Worm (Caenorhabditis elegans) whole organism, young adult: ENCODE measurements around the gene rab-3.

Experiments used
- B0336.3 ChIP-seq: fragments of 200-800 bp; sonication (Bioruptor generic); IDR thresholded peaks from 2 replicates; pipeline ENCODE4 v1.3.6; 2022; ENCODE audit warnings: missing genetic modification characterization, missing compliant biosample characterization
- C06A6.2 ChIP-seq: fragments of 200-800 bp; sonication (Bioruptor generic); conservative IDR thresholded peaks from 2 replicates; pipeline ENCODE4 v1.3.6; 2022; ENCODE audit warnings: missing genetic modification characterization, missing compliant biosample characterization
- C17E4.6 ChIP-seq: fragments of 200-800 bp; sonication (Bioruptor generic); IDR thresholded peaks from 2 replicates; pipeline ENCODE4 v1.3.6; 2022; ENCODE audit warnings: missing genetic modification reagents, missing genetic modification characterization, missing compliant biosample characterization
- F33H1.4 ChIP-seq: fragments of 200-800 bp; sonication (Bioruptor generic); IDR thresholded peaks from 2 replicates; pipeline ENCODE4 v1.3.6; 2022; ENCODE audit warnings: missing genetic modification reagents, missing genetic modification characterization, missing compliant biosample characterization
- F37B4.10 ChIP-seq: fragments of 200-800 bp; sonication (Bioruptor generic); IDR thresholded peaks from 2 replicates; pipeline ENCODE4 v1.3.6; 2022; ENCODE audit warnings: missing genetic modification characterization, missing compliant biosample characterization
- F39B2.1 ChIP-seq: fragments of 200-800 bp; sonication (Bioruptor generic); IDR thresholded peaks from 2 replicates; pipeline ENCODE4 v1.3.6; 2022; ENCODE audit warnings: missing genetic modification reagents, missing genetic modification characterization, missing compliant biosample characterization
- F49E8.2 ChIP-seq: sonication (generic microtip); optimal IDR thresholded peaks from 3 replicates; lab custom pipeline; 2017; ENCODE audit warnings: missing genetic modification characterization, mild to moderate bottlenecking, missing compliant biosample characterization, antibody characterized with exemption, moderate library complexity; ENCODE audit not compliant: insufficient read depth
- F57A8.1 ChIP-seq: fragments of 200-800 bp; sonication (Bioruptor generic); optimal IDR thresholded peaks from 2 replicates; lab custom pipeline; 2018; ENCODE audit warnings: mild to moderate bottlenecking, missing genetic modification characterization, moderate library complexity, missing compliant biosample characterization
- K11D2.4 ChIP-seq: fragments of 200-800 bp; sonication (Bioruptor generic); IDR thresholded peaks from 2 replicates; pipeline ENCODE4 v1.3.6; 2022; ENCODE audit warnings: missing genetic modification reagents, missing genetic modification characterization, missing compliant biosample characterization
- K12H6.12 ChIP-seq: fragments of 200-800 bp; sonication (Bioruptor generic); optimal IDR thresholded peaks from 2 replicates; lab custom pipeline; 2018; ENCODE audit warnings: mild to moderate bottlenecking, missing genetic modification characterization, missing compliant biosample characterization
- Y53F4B.3 ChIP-seq: fragments of 200-800 bp; sonication (Bioruptor generic); IDR thresholded peaks from 2 replicates; pipeline ENCODE4 v1.3.6; 2022; ENCODE audit warnings: missing genetic modification reagents, missing genetic modification characterization, missing compliant biosample characterization
- Y53G8AR.9 ChIP-seq: fragments of 200-800 bp; sonication (Bioruptor generic); conservative IDR thresholded peaks from 2 replicates; pipeline ENCODE4 v1.3.6; 2022; ENCODE audit warnings: missing genetic modification reagents, missing genetic modification characterization, missing compliant biosample characterization
- Y56A3A.18 ChIP-seq: fragments of 200-800 bp; sonication (Bioruptor generic); IDR thresholded peaks from 2 replicates; pipeline ENCODE4 v1.3.6; 2022; ENCODE audit warnings: missing genetic modification reagents, missing genetic modification characterization, missing compliant biosample characterization
- Y67H2A.10 ChIP-seq: fragments of 200-800 bp; sonication (Bioruptor generic); conservative IDR thresholded peaks from 2 replicates; pipeline ENCODE4 v1.3.6; 2022; ENCODE audit warnings: missing genetic modification reagents, missing genetic modification characterization, missing compliant biosample characterization
- ZK185.1 ChIP-seq: sonication (generic microtip); optimal IDR thresholded peaks from 2 replicates; lab custom pipeline; 2016; ENCODE audit warnings: mild to moderate bottlenecking, missing genetic modification characterization, missing compliant biosample characterization; ENCODE audit not compliant: poor library complexity, severe bottlenecking
- aptf-2 ChIP-seq: fragments of 200-800 bp; sonication (Bioruptor generic); conservative IDR thresholded peaks from 2 replicates; pipeline ENCODE4 v1.3.6; 2022; ENCODE audit warnings: missing genetic modification reagents, missing genetic modification characterization, missing compliant biosample characterization
- atf-7 ChIP-seq: sonication (generic microtip); optimal IDR thresholded peaks from 2 replicates; lab custom pipeline; 2017; ENCODE audit warnings: mild to moderate bottlenecking, missing genetic modification characterization, missing compliant biosample characterization
- attf-6 ChIP-seq: fragments of 200-800 bp; sonication (Bioruptor generic); IDR thresholded peaks from 2 replicates; pipeline ENCODE4 v1.3.6; 2022; ENCODE audit warnings: missing genetic modification reagents, missing genetic modification characterization, missing compliant biosample characterization
- ceh-27 ChIP-seq: fragments of 200-800 bp; sonication (Bioruptor generic); optimal IDR thresholded peaks from 2 replicates; lab custom pipeline; 2018; ENCODE audit warnings: mild to moderate bottlenecking, missing genetic modification characterization, moderate library complexity, missing compliant biosample characterization
- dpff-1 ChIP-seq: sonication (generic microtip); optimal IDR thresholded peaks from 2 replicates; lab custom pipeline; 2017; ENCODE audit warnings: mild to moderate bottlenecking, missing genetic modification characterization, missing compliant biosample characterization
- egl-44 ChIP-seq: fragments of 200-800 bp; sonication (Bioruptor generic); IDR thresholded peaks from 2 replicates; pipeline ENCODE4 v1.3.6; 2022; ENCODE audit warnings: missing genetic modification reagents, missing genetic modification characterization, missing compliant biosample characterization
- ekl-4 ChIP-seq: fragments of 200-800 bp; sonication (Bioruptor generic); IDR thresholded peaks from 2 replicates; pipeline ENCODE4 v1.3.6; 2022; ENCODE audit warnings: missing genetic modification reagents, missing genetic modification characterization, missing compliant biosample characterization
- ets-4 ChIP-seq: fragments of 200-800 bp; sonication (Bioruptor generic); optimal IDR thresholded peaks from 2 replicates; lab custom pipeline; 2018; ENCODE audit warnings: mild to moderate bottlenecking, missing genetic modification characterization, missing compliant biosample characterization
- hmg-1.2 ChIP-seq: fragments of 200-800 bp; sonication (Bioruptor generic); IDR thresholded peaks from 2 replicates; pipeline ENCODE4 v1.3.6; 2022; ENCODE audit warnings: missing genetic modification reagents, missing genetic modification characterization, missing compliant biosample characterization
- hmg-20 ChIP-seq: fragments of 200-800 bp; sonication (Bioruptor generic); IDR thresholded peaks from 2 replicates; pipeline ENCODE4 v1.3.6; 2022; ENCODE audit warnings: missing genetic modification reagents, missing genetic modification characterization, missing compliant biosample characterization
- lin-35 ChIP-seq, 3 experiments: fragments of 150-350 bp in 2 of 3; sonication (generic microtip) in 1 of 3; optimal IDR thresholded peaks; 2 replicates each; lab custom pipeline; 2014 to 2018; ENCODE audit warnings: missing biosample characterization in 3 of 3, missing genetic modification characterization in 3 of 3, missing genetic modification reagents in 3 of 3
- lir-1 ChIP-seq: fragments of 200-800 bp; sonication (Bioruptor generic); conservative IDR thresholded peaks from 2 replicates; pipeline ENCODE4 v1.3.6; 2022; ENCODE audit warnings: missing genetic modification reagents, missing genetic modification characterization, missing compliant biosample characterization
- lsl-1 ChIP-seq: fragments of 200-800 bp; sonication (Bioruptor generic); optimal IDR thresholded peaks from 2 replicates; lab custom pipeline; 2018; ENCODE audit warnings: mild to moderate bottlenecking, missing genetic modification characterization, moderate library complexity, missing compliant biosample characterization
- madf-3 ChIP-seq: fragments of 200-800 bp; sonication (Bioruptor generic); IDR thresholded peaks from 2 replicates; pipeline ENCODE4 v1.3.6; 2022; ENCODE audit warnings: missing genetic modification reagents, missing genetic modification characterization, missing compliant biosample characterization
- madf-8 ChIP-seq: fragments of 200-800 bp; sonication (Bioruptor generic); conservative IDR thresholded peaks from 2 replicates; pipeline ENCODE4 v1.3.6; 2022; ENCODE audit warnings: missing genetic modification reagents, missing genetic modification characterization, missing compliant biosample characterization
- mel-28 ChIP-seq: sonication (generic microtip); optimal IDR thresholded peaks from 2 replicates; lab custom pipeline; 2016; ENCODE audit warnings: borderline replicate concordance, mild to moderate bottlenecking, missing genetic modification characterization, missing compliant biosample characterization
- mes-4 ChIP-seq: sonication (generic microtip); optimal IDR thresholded peaks from 2 replicates; lab custom pipeline; 2016; ENCODE audit warnings: missing genotype, missing genetic modification characterization, missing compliant biosample characterization
- mxl-1 ChIP-seq: sonication (generic microtip); optimal IDR thresholded peaks from 2 replicates; lab custom pipeline; 2016; ENCODE audit warnings: missing genetic modification characterization, missing compliant biosample characterization
- nfya-2 ChIP-seq: fragments of 200-800 bp; sonication (Bioruptor generic); IDR thresholded peaks from 2 replicates; pipeline ENCODE4 v1.3.6; 2022; ENCODE audit warnings: missing genetic modification reagents, missing genetic modification characterization, missing compliant biosample characterization
- nfyb-1 ChIP-seq: fragments of 200-800 bp; sonication (Bioruptor generic); IDR thresholded peaks from 2 replicates; pipeline ENCODE4 v1.3.6; 2022; ENCODE audit warnings: missing genetic modification reagents, missing genetic modification characterization, missing compliant biosample characterization
- nhr-27 ChIP-seq: fragments of 200-800 bp; sonication (Bioruptor generic); optimal IDR thresholded peaks from 2 replicates; lab custom pipeline; 2018; ENCODE audit warnings: mild to moderate bottlenecking, missing genetic modification characterization, moderate library complexity, missing compliant biosample characterization
- nhr-80 ChIP-seq: sonication (generic microtip); optimal IDR thresholded peaks from 2 replicates; lab custom pipeline; 2016; ENCODE audit warnings: missing genetic modification characterization, missing compliant biosample characterization
- pha-4 ChIP-seq: fragments of 150-350 bp; sonication (generic microtip); optimal IDR thresholded peaks from 2 replicates; lab custom pipeline; 2014; ENCODE audit warnings: missing biosample characterization, missing genetic modification reagents, missing genetic modification characterization
- rcor-1 ChIP-seq: fragments of 200-800 bp; sonication (Bioruptor generic); IDR thresholded peaks from 2 replicates; pipeline ENCODE4 v1.3.6; 2022; ENCODE audit warnings: missing genetic modification reagents, missing genetic modification characterization, missing compliant biosample characterization
- repo-1 ChIP-seq: sonication (generic microtip); optimal IDR thresholded peaks from 2 replicates; lab custom pipeline; 2017; ENCODE audit warnings: mild to moderate bottlenecking, missing genetic modification characterization, missing compliant biosample characterization
- rpc-1 ChIP-seq, 2 experiments: fragments of 150-350 bp in 1 of 2; sonication (generic microtip) in 1 of 2; optimal IDR thresholded peaks; 2 replicates each; lab custom pipeline; 2014 to 2018; ENCODE audit warnings: missing biosample characterization in 1 of 2, missing genetic modification characterization in 1 of 2, missing genetic modification reagents in 1 of 2, missing genotype in 1 of 2
- somi-1 ChIP-seq: fragments of 200-800 bp; sonication (Bioruptor generic); optimal IDR thresholded peaks from 2 replicates; lab custom pipeline; 2018; ENCODE audit warnings: mild to moderate bottlenecking, missing genetic modification characterization, missing compliant biosample characterization
- sptf-2 ChIP-seq: fragments of 200-800 bp; sonication (Bioruptor generic); optimal IDR thresholded peaks from 2 replicates; lab custom pipeline; 2018; ENCODE audit warnings: mild to moderate bottlenecking, missing genetic modification characterization, missing compliant biosample characterization
- unc-62 ChIP-seq: fragments of 150-350 bp; optimal IDR thresholded peaks from 2 replicates; lab custom pipeline; 2014; ENCODE audit warnings: missing biosample characterization, missing genetic modification reagents, missing genetic modification characterization
- ztf-26 ChIP-seq: sonication (generic microtip); optimal IDR thresholded peaks from 2 replicates; lab custom pipeline; 2017; ENCODE audit warnings: missing genetic modification characterization, missing compliant biosample characterization

The rab-3 gene

ce11 chrII:5725094-5725493 lies 2.6 kb downstream of the rab-3 start:
- TF ChIP-seq hmg-1.2 (peak; percentile 28; the same call in 1 of the 2 replicates), ZK185.1 (peak; percentile 46), nhr-27 (tag; lab: Kevin White, UChicago) (no peak), ceh-27 (GFP tag; lab: Kevin White, UChicago) (peak; percentile 34), F57A8.1 (GFP tag; lab: Kevin White, UChicago) (no peak), lin-35 (GFP tag; optimal IDR thresholded peaks at IDR 0.05; lab: Kevin White, UChicago) (peak in 1 of 3 experiments; percentile 36), K12H6.12 (peak; percentile 60)

- TF ChIP-seq F39B2.1 (GFP tag; lab: Robert Waterston, UW) (no peak), somi-1 (GFP tag; lab: Kevin White, UChicago) (no peak), lir-1 (GFP tag; lab: Robert Waterston, UW) (no peak), mxl-1 (tag; lab: Kevin White, UChicago) (no peak), lsl-1 (no peak), K12H6.12 (no peak), B0336.3 (GFP tag; lab: Robert Waterston, UW) (no peak), K11D2.4 (GFP tag; lab: Robert Waterston, UW) (no peak), unc-62 (GFP tag; lab: Kevin White, UChicago) (no peak), rcor-1 (GFP tag; lab: Robert Waterston, UW) (no peak), nfyb-1 (no peak)
Observed at ce11 chrII:5719848-5720247, 7.8 kb downstream of the rab-3 start, which contains the start of gene damt-1. Gene damt-1 (plus strand): TSS chrII:5720148.

- TF ChIP-seq ets-4 (GFP tag; lab: Kevin White, UChicago) (no peak), ekl-4 (no peak), Y56A3A.18 (no peak), hmg-20 (GFP tag; lab: Robert Waterston, UW) (no peak), somi-1 (GFP tag; lab: Kevin White, UChicago) (no peak), ztf-26 (tag; lab: Kevin White, UChicago) (no peak), mes-4 (tag; lab: Kevin White, UChicago) (no peak), attf-6 (no peak), B0336.3 (GFP tag; lab: Robert Waterston, UW) (no peak), K12H6.12 (no peak), egl-44 (GFP tag; lab: Robert Waterston, UW) (no peak), mel-28 (tag; lab: Kevin White, UChicago) (no peak), Y53G8AR.9 (GFP tag; lab: Robert Waterston, UW) (no peak), C17E4.6 (no peak), F49E8.2 (no peak), sptf-2 (no peak), madf-8 (GFP tag; lab: Robert Waterston, UW) (no peak), repo-1 (tag; lab: Kevin White, UChicago) (no peak), aptf-2 (GFP tag; lab: Robert Waterston, UW) (no peak), F39B2.1 (GFP tag; lab: Robert Waterston, UW) (no peak)
Observed at ce11 chrII:5717831-5718230, 9.8 kb downstream of the rab-3 start, which contains the start of gene zipt-3. Gene zipt-3 (plus strand): TSS chrII:5718131.

DNA sequence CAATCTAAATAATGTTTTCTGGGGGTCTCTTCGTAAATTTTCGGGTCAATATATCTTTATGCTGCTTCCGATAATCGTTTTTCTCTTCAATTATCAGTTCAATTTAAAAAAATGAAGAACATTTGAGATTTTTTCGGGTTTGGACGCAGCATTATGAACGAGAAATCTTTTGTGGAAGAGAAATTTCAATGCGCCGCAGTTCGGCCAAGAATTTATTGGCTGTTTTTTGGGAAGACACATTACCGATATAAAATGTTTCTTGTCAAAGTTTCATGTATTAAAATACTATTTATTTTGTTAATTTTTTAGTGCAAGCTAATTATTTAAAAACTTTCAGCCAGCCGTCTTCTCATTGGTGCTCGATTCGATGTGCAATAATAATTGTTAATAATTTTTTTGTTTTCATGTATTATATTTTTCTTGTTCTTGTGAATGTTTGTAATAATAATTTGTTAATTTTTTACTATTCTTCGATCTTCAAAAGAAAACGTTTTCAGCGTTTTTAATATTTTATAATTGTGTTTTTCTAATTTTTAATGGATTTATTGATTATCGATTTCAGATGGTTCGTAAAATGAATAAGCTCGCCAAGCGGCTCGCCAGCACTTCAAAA lies 11.8 kb downstream of the rab-3 start, which contains the start of the genes C18A3.10 and C18A3.3:
Gene C18A3.10, minus strand, starts transcription at position 101 of the 613 bp plus-strand sequence.
Gene C18A3.3, plus strand, starts transcription at position 563 of the 613 bp plus-strand sequence.
- no peak for TF ChIP-seq K11D2.4 (GFP tag; lab: Robert Waterston, UW)
- no peak for TF ChIP-seq rpc-1 (optimal IDR thresholded peaks at IDR 0.05; lab: Kevin White, UChicago)
- TF ChIP-seq rpc-1 (tag; optimal IDR thresholded peaks at IDR 0.05; lab: Kevin White, UChicago): no peak
- TF ChIP-seq F37B4.10: no peak
- no peak for TF ChIP-seq F33H1.4 (GFP tag; lab: Robert Waterston, UW)
- no peak for TF ChIP-seq Y53F4B.3
- no peak for TF ChIP-seq C06A6.2 (GFP tag; lab: Robert Waterston, UW)
- TF ChIP-seq atf-7 (tag; lab: Kevin White, UChicago): no peak
- no peak for TF ChIP-seq nfya-2 (GFP tag; lab: Robert Waterston, UW)
- TF ChIP-seq mxl-1 (tag; lab: Kevin White, UChicago): no peak
- no peak for TF ChIP-seq Y67H2A.10 (GFP tag; lab: Robert Waterston, UW)
- TF ChIP-seq pha-4 (tag; lab: Kevin White, UChicago): no peak
- 0 out of 2 replicates have a peak, but pooled peaks have one; percentile 28 for TF ChIP-seq madf-3
- no peak for TF ChIP-seq dpff-1 (tag; lab: Kevin White, UChicago)
- peak; percentile 27 for TF ChIP-seq nhr-80 (tag; lab: Kevin White, UChicago)
